Fruit fly (Drosophila melanogaster) whole organism, pupa: ENCODE data around the gene CG43902.

Experiments used
- CG14655 ChIP-seq: fragments of 200-800 bp; sonication (Bioruptor generic); optimal IDR thresholded peaks from 3 replicates; lab custom pipeline; 2017; ENCODE audit warnings: mild to moderate bottlenecking, missing biosample characterization, missing genetic modification reagents, missing genetic modification characterization
- CG15710 ChIP-seq: fragments of 200-800 bp; sonication (Bioruptor generic); optimal IDR thresholded peaks from 2 replicates; lab custom pipeline; 2018; ENCODE audit warnings: missing biosample characterization, mild to moderate bottlenecking, missing genetic modification characterization, moderate library complexity
- CG34367 ChIP-seq: fragments of 200-800 bp; sonication (Bioruptor generic); optimal IDR thresholded peaks from 2 replicates; lab custom pipeline; 2018; ENCODE audit warnings: missing biosample characterization, mild to moderate bottlenecking, missing genetic modification characterization

- TF ChIP-seq CG14655 (no peak), CG34367 (tag; lab: Kevin White, UChicago) (no peak), CG15710 (tag; lab: Kevin White, UChicago) (no peak)
Measured at dm6 chrX:10110898-10111297, 47.3 kb upstream of the CG43902 start.
